Worm (Caenorhabditis elegans) whole organism, L3 larva: ENCODE data around the gene C50E3.7.

Experiments used
- ceh-82 ChIP-seq: fragments of 150-350 bp; optimal IDR thresholded peaks from 2 replicates; lab custom pipeline; 2014; ENCODE audit warnings: missing biosample characterization, missing genetic modification characterization
- egl-27 ChIP-seq: sonication (generic microtip); optimal IDR thresholded peaks from 4 replicates; lab custom pipeline; 2017; ENCODE audit warnings: missing biosample characterization, missing genetic modification reagents, missing genetic modification characterization
- elt-1 ChIP-seq: fragments of 150-350 bp; optimal IDR thresholded peaks from 2 replicates; lab custom pipeline; 2014; ENCODE audit warnings: missing biosample characterization, missing genetic modification characterization
- elt-2 ChIP-seq: sonication (generic microtip); optimal IDR thresholded peaks from 2 replicates; lab custom pipeline; 2016; ENCODE audit warnings: missing genetic modification reagents, mild to moderate bottlenecking, missing genetic modification characterization, missing compliant biosample characterization
- elt-3 ChIP-seq, 3 experiments: fragments of 150-350 bp in 1 of 3; sonication (generic microtip) in 2 of 3; optimal IDR thresholded peaks; 2 replicates in 2 of 3; 4 replicates in 1 of 3; lab custom pipeline; 2014 to 2017; ENCODE audit warnings: missing biosample characterization in 3 of 3, missing genetic modification characterization in 3 of 3
- lin-39 ChIP-seq: fragments of 150-350 bp; optimal IDR thresholded peaks from 2 replicates; lab custom pipeline; 2018; ENCODE audit warnings: missing biosample characterization, missing genetic modification reagents, missing genetic modification characterization
- mdl-1 ChIP-seq: fragments of 150-350 bp; optimal IDR thresholded peaks from 2 replicates; lab custom pipeline; 2014; ENCODE audit warnings: missing biosample characterization, missing genetic modification characterization
- nhr-11 ChIP-seq: fragments of 150-350 bp; optimal IDR thresholded peaks from 2 replicates; lab custom pipeline; 2014; ENCODE audit warnings: missing biosample characterization, missing genetic modification characterization
- nhr-76 ChIP-seq: fragments of 150-350 bp; sonication (generic microtip); optimal IDR thresholded peaks from 5 replicates; lab custom pipeline; 2014; ENCODE audit warnings: missing biosample characterization, missing genetic modification characterization
- snpc-4 ChIP-seq: fragments of 150-350 bp; optimal IDR thresholded peaks from 2 replicates; lab custom pipeline; 2014; ENCODE audit warnings: missing biosample characterization, missing genetic modification characterization
- unc-62 ChIP-seq: fragments of 150-350 bp; sonication (generic microtip); optimal IDR thresholded peaks from 4 replicates; lab custom pipeline; 2014; ENCODE audit warnings: missing biosample characterization, missing genetic modification reagents, missing genetic modification characterization

ce11 chrV:7553873-7554362 is 44.3 kb downstream of the C50E3.7 start, which contains the start of gene ttr-10:
- no peak for TF ChIP-seq snpc-4 (tag; lab: Kevin White, UChicago)
- no peak for TF ChIP-seq elt-2 (tag; lab: Kevin White, UChicago)
- no peak for TF ChIP-seq mdl-1
- no peak for TF ChIP-seq unc-62 (GFP tag; lab: Kevin White, UChicago)
- no peak for TF ChIP-seq nhr-76
- no peak for TF ChIP-seq elt-3 (tag; optimal IDR thresholded peaks at IDR 0.05; lab: Kevin White, UChicago)
- no peak for TF ChIP-seq elt-1 (tag; lab: Kevin White, UChicago)
- TF ChIP-seq nhr-11 (tag; lab: Kevin White, UChicago) = no peak
- no peak for TF ChIP-seq egl-27 (tag; lab: Kevin White, UChicago)
- no peak for TF ChIP-seq lin-39 (tag; lab: Kevin White, UChicago)
- TF ChIP-seq ceh-82 = no peak
